Fruit fly (Drosophila melanogaster): ENCODE measurements around the gene CG14374.

CG14374 gene

dm6 chr3R:13441703-13442102 is 44.8 kb upstream of the CG14374 start (continued):
- TF ChIP-seq CG6175 (GFP tag; IDR thresholded peaks at IDR 0.05) (0 out of 3 replicates have a peak, but pooled peaks have one; percentile 32), CG7271 (tag; optimal IDR thresholded peaks at IDR 0.05) (no peak), Xbp1 (GFP tag; optimal IDR thresholded peaks at IDR 0.05) (no peak), Hr51 (GFP tag; optimal IDR thresholded peaks at IDR 0.05) (peak in 1 of 2 experiments; percentile 47), dysf (GFP tag; IDR thresholded peaks at IDR 0.05) (peak; percentile 25; the same call in 1 of the 3 replicates), CG9817 (tag; optimal IDR thresholded peaks at IDR 0.05) (peak; percentile 0), bsh (GFP tag; optimal IDR thresholded peaks at IDR 0.05) (no peak), schlank (tag; optimal IDR thresholded peaks at IDR 0.05) (peak; percentile 7), CG11504 (tag; optimal IDR thresholded peaks at IDR 0.05) (peak; percentile 20), CG17568 (GFP tag; optimal IDR thresholded peaks at IDR 0.05) (peak; percentile 43), Meics (GFP tag; optimal IDR thresholded peaks at IDR 0.05) (peak; percentile 41), CG8281 (tag; optimal IDR thresholded peaks at IDR 0.05) (peak; percentile 5), Doc3 (GFP tag; IDR thresholded peaks at IDR 0.05; ENCODE audit: partially characterized antibody) (no peak), CG12769 (tag; optimal IDR thresholded peaks at IDR 0.05) (peak; percentile 19), Hsf (GFP tag; optimal IDR thresholded peaks at IDR 0.05) (no peak), twi (tag; optimal IDR thresholded peaks at IDR 0.05) (peak; percentile 35), CG3163 (GFP tag; optimal IDR thresholded peaks at IDR 0.05) (no peak), caup (GFP tag; optimal IDR thresholded peaks at IDR 0.05; ENCODE audit: severe bottlenecking) (peak; percentile 11), CG17359 (tag; optimal IDR thresholded peaks at IDR 0.05) (peak; percentile 18), CG34376 (GFP tag; optimal IDR thresholded peaks at IDR 0.05) (no peak), CG12219 (GFP tag; optimal IDR thresholded peaks at IDR 0.05) (peak; percentile 20), CG1603 (tag; optimal IDR thresholded peaks at IDR 0.05) (peak; percentile 10), CG12659 (GFP tag; optimal IDR thresholded peaks at IDR 0.05) (peak; percentile 21), chm (GFP tag; IDR thresholded peaks at IDR 0.05) (0 out of 2 replicates have a peak, but pooled peaks have one; percentile 33), NfI (GFP tag; optimal IDR thresholded peaks at IDR 0.05) (peak; percentile 8), Vsx1 (GFP tag; optimal IDR thresholded peaks at IDR 0.05) (no peak), fu2 (GFP tag; optimal IDR thresholded peaks at IDR 0.05) (no peak), eve (GFP tag; optimal IDR thresholded peaks at IDR 0.05) (peak in 1 of 2 experiments; percentile 18), E2f2 (GFP tag; IDR thresholded peaks at IDR 0.05) (peak; percentile 8; the same call in 1 of the 2 replicates), trem (tag; optimal IDR thresholded peaks at IDR 0.05) (no peak), croc (GFP tag; conservative IDR thresholded peaks at IDR 0.05) (no peak), klu (GFP tag; IDR thresholded peaks at IDR 0.05) (no peak), YL-1 (GFP tag; optimal IDR thresholded peaks at IDR 0.05) (no peak), B-H2 (GFP tag; optimal IDR thresholded peaks at IDR 0.05) (peak; percentile 17), ro (GFP tag; IDR thresholded peaks at IDR 0.05) (no peak), Nf-YB (GFP tag; optimal IDR thresholded peaks at IDR 0.05) (peak; percentile 1), CG18619 (GFP tag; optimal IDR thresholded peaks at IDR 0.05) (peak; percentile 15), slbo (GFP tag; IDR thresholded peaks at IDR 0.05) (no peak), CG6765 (GFP tag; optimal IDR thresholded peaks at IDR 0.05) (peak; percentile 12), nau (GFP tag; optimal IDR thresholded peaks at IDR 0.05) (peak; percentile 0), Oli (tag; optimal IDR thresholded peaks at IDR 0.05) (peak; percentile 31), CG10147 (GFP tag; optimal IDR thresholded peaks at IDR 0.05) (no peak), gcm (GFP tag; optimal IDR thresholded peaks at IDR 0.05) (peak; percentile 5), dan (GFP tag; IDR thresholded peaks at IDR 0.05) (no peak), Sin3A (optimal IDR thresholded peaks at IDR 0.05) (no peak), Fer1 (GFP tag; optimal IDR thresholded peaks at IDR 0.05) (peak; percentile 2), MBD-R2 (GFP tag; IDR thresholded peaks at IDR 0.05) (no peak), dmrt99B (tag; optimal IDR thresholded peaks at IDR 0.05) (peak; percentile 19), Hmr (GFP tag; optimal IDR thresholded peaks at IDR 0.05) (peak; percentile 61)

Data from whole organism, embryonic.